Fruit fly (Drosophila melanogaster) whole organism, wandering third instar larva: ENCODE results near the gene Sgs1.

Experiments
- CG32264 ChIP-seq: fragments of 200-800 bp; sonication (Bioruptor generic); optimal IDR thresholded peaks from 2 replicates; lab custom pipeline; 2016; ENCODE audit warnings: missing biosample characterization, missing genetic modification characterization
- Dfd ChIP-seq: fragments of >200 bp; optimal IDR thresholded peaks from 2 replicates; lab custom pipeline; 2017; ENCODE audit warnings: missing biosample characterization, missing genetic modification characterization
- HLH106 ChIP-seq: fragments of 200-800 bp; optimal IDR thresholded peaks from 3 replicates; lab custom pipeline; 2019; ENCODE audit warnings: missing biosample characterization, mild to moderate bottlenecking, missing genetic modification characterization, moderate library complexity
- Hr78 ChIP-seq: fragments of >200 bp; optimal IDR thresholded peaks from 2 replicates; lab custom pipeline; 2017; ENCODE audit warnings: missing biosample characterization, missing genetic modification characterization
- Mio ChIP-seq: sonication (Bioruptor generic); optimal IDR thresholded peaks from 2 replicates; lab custom pipeline; 2016; ENCODE audit warnings: missing biosample characterization, missing genetic modification characterization
- OdsH ChIP-seq: fragments of 200-800 bp; sonication (Bioruptor generic); optimal IDR thresholded peaks from 2 replicates; lab custom pipeline; 2016; ENCODE audit warnings: missing biosample characterization, mild to moderate bottlenecking, missing genetic modification characterization
- Vsx2 ChIP-seq: fragments of 200-300, 225-300 bp; sonication (Bioruptor generic); optimal IDR thresholded peaks from 2 replicates; lab custom pipeline; 2018; ENCODE audit warnings: missing biosample characterization, missing genetic modification characterization; ENCODE audit not compliant: partially characterized antibody
- foxo ChIP-seq, 2 experiments: fragments of 200-800 bp; sonication (Bioruptor generic); optimal IDR thresholded peaks; 2 replicates in 1 of 2; 3 replicates in 1 of 2; lab custom pipeline; 2016 to 2017; ENCODE audit warnings: missing biosample characterization in 2 of 2, missing genetic modification characterization in 2 of 2
- h ChIP-seq: fragments of 200-800 bp; sonication (Bioruptor generic); optimal IDR thresholded peaks from 3 replicates; lab custom pipeline; 2016; ENCODE audit warnings: missing biosample characterization, mild to moderate bottlenecking, missing genetic modification characterization
- jim ChIP-seq: fragments of 175-275, 200-325 bp; sonication (Bioruptor generic); optimal IDR thresholded peaks from 2 replicates; lab custom pipeline; 2016; ENCODE audit warnings: missing biosample characterization, mild to moderate bottlenecking, missing genetic modification characterization
- lola ChIP-seq: fragments of >200 bp; optimal IDR thresholded peaks from 2 replicates; lab custom pipeline; 2017; ENCODE audit warnings: missing biosample characterization, missing genetic modification characterization
- pan ChIP-seq: fragments of >200 bp; optimal IDR thresholded peaks from 2 replicates; lab custom pipeline; 2017
- rgr ChIP-seq: fragments of 200-800 bp; sonication (Bioruptor generic); optimal IDR thresholded peaks from 3 replicates; lab custom pipeline; 2016; ENCODE audit warnings: missing biosample characterization, mild to moderate bottlenecking, missing genetic modification characterization

dm6 chr2L:4950667-4951066 is 13.5 kb downstream of the Sgs1 start, which contains the start of gene Jon25Biii:
- TF ChIP-seq jim (no peak), pan (no peak), Mio (GFP tag; lab: Kevin White, UChicago) (no peak), lola (GFP tag; lab: Kevin White, UChicago) (no peak), h (GFP tag; lab: Kevin White, UChicago) (no peak), rgr (GFP tag; lab: Kevin White, UChicago) (no peak), Dfd (GFP tag; lab: Kevin White, UChicago) (no peak), Vsx2 (GFP tag; lab: Kevin White, UChicago) (no peak), Hr78 (GFP tag; lab: Kevin White, UChicago) (no peak), CG32264 (GFP tag; lab: Kevin White, UChicago) (no peak), foxo (GFP tag; optimal IDR thresholded peaks at IDR 0.05; lab: Kevin White, UChicago) (no peak), OdsH (GFP tag; lab: Kevin White, UChicago) (no peak), HLH106 (no peak)
